Worm (Caenorhabditis elegans) whole organism, L1 larva: ENCODE results near the gene Y39A1A.2.

Experiments
- C34B4.2 ChIP-seq: sonication (generic microtip); optimal IDR thresholded peaks from 2 replicates; lab custom pipeline; 2017; ENCODE audit warnings: mild to moderate bottlenecking, missing genetic modification characterization, missing compliant biosample characterization
- Y116A8C.19 ChIP-seq: sonication (generic microtip); optimal IDR thresholded peaks from 2 replicates; lab custom pipeline; 2016; ENCODE audit warnings: missing compliant biosample characterization, missing genetic modification characterization, borderline replicate concordance
- alr-1 ChIP-seq: fragments of 200-800 bp; sonication (Bioruptor generic); optimal IDR thresholded peaks from 2 replicates; lab custom pipeline; 2018; ENCODE audit warnings: borderline replicate concordance, mild to moderate bottlenecking, missing genetic modification characterization, missing compliant biosample characterization
- ceh-8 ChIP-seq: fragments of 200-800 bp; sonication (Bioruptor generic); optimal IDR thresholded peaks from 2 replicates; lab custom pipeline; 2018; ENCODE audit warnings: mild to moderate bottlenecking, missing genetic modification characterization, moderate library complexity, missing compliant biosample characterization
- ceh-82 ChIP-seq, 3 experiments: fragments of 150-350 bp in 1 of 3; sonication (generic microtip) in 2 of 3; optimal IDR thresholded peaks; 2 replicates each; lab custom pipeline; 2014 to 2017; ENCODE audit warnings: missing biosample characterization in 3 of 3, missing genetic modification characterization in 3 of 3
- ceh-88 ChIP-seq: fragments of 200-800 bp; sonication (Bioruptor generic); IDR thresholded peaks from 2 replicates; pipeline ENCODE4 v1.3.6; 2022; ENCODE audit warnings: missing genetic modification characterization, missing compliant biosample characterization
- ces-1 ChIP-seq: fragments of 150-350 bp; optimal IDR thresholded peaks from 2 replicates; lab custom pipeline; 2014; ENCODE audit warnings: missing biosample characterization, missing genetic modification reagents, missing genetic modification characterization
- dpl-1 ChIP-seq, 3 experiments: fragments of 150-350 bp in 2 of 3; sonication (generic microtip) in 1 of 3; optimal IDR thresholded peaks; 2 replicates each; lab custom pipeline; 2014 to 2017; ENCODE audit warnings: missing biosample characterization in 3 of 3, missing genetic modification characterization in 3 of 3, missing genetic modification reagents in 3 of 3
- dsc-1 ChIP-seq: sonication (generic microtip); optimal IDR thresholded peaks from 2 replicates; lab custom pipeline; 2016; ENCODE audit warnings: mild to moderate bottlenecking, missing genetic modification characterization, missing compliant biosample characterization
- efl-1 ChIP-seq, 4 experiments: fragments of 150-350 bp; optimal IDR thresholded peaks in 3 of 4; peaks in 1 of 4; 1 replicate in 1 of 4; 2 replicates in 3 of 4; lab custom pipeline; 2014; ENCODE audit warnings: missing biosample characterization in 2 of 4, missing genetic modification characterization in 2 of 4, missing genetic modification reagents in 2 of 4
- efl-3 ChIP-seq: fragments of 200-800 bp; sonication (Bioruptor generic); optimal IDR thresholded peaks from 2 replicates; lab custom pipeline; 2018; ENCODE audit warnings: mild to moderate bottlenecking, missing genetic modification characterization, missing compliant biosample characterization
- egl-13 ChIP-seq: sonication (generic microtip); optimal IDR thresholded peaks from 2 replicates; lab custom pipeline; 2016; ENCODE audit warnings: missing genotype, missing genetic modification reagents, missing genetic modification characterization, missing compliant biosample characterization
- elt-2 ChIP-seq: sonication (generic microtip); optimal IDR thresholded peaks from 2 replicates; lab custom pipeline; 2016; ENCODE audit warnings: missing genetic modification characterization, mild to moderate bottlenecking, inconsistent platforms, missing compliant biosample characterization, missing genetic modification reagents
- fkh-10 ChIP-seq: sonication (generic microtip); optimal IDR thresholded peaks from 2 replicates; lab custom pipeline; 2017; ENCODE audit warnings: missing biosample characterization, missing genetic modification reagents, missing genetic modification characterization
- fkh-4 ChIP-seq: sonication (generic microtip); optimal IDR thresholded peaks from 2 replicates; lab custom pipeline; 2016; ENCODE audit warnings: missing compliant biosample characterization, missing genetic modification characterization, borderline replicate concordance
- fkh-8 ChIP-seq: sonication (generic microtip); optimal IDR thresholded peaks from 2 replicates; lab custom pipeline; 2016; ENCODE audit warnings: mild to moderate bottlenecking, missing genetic modification characterization, missing compliant biosample characterization
- grh-1 ChIP-seq: fragments of 200-800 bp; sonication (Bioruptor generic); IDR thresholded peaks from 2 replicates; pipeline ENCODE4 v1.3.6; 2022; ENCODE audit warnings: missing genetic modification reagents, missing genetic modification characterization, missing compliant biosample characterization
- hlh-17 ChIP-seq: fragments of 200-800 bp; sonication (Bioruptor generic); optimal IDR thresholded peaks from 2 replicates; lab custom pipeline; 2018; ENCODE audit warnings: missing genetic modification characterization, mild to moderate bottlenecking, missing compliant biosample characterization, moderate library complexity, borderline replicate concordance
- irx-1 ChIP-seq: sonication (generic microtip); optimal IDR thresholded peaks from 2 replicates; lab custom pipeline; 2016; ENCODE audit warnings: missing genetic modification characterization, missing compliant biosample characterization
- isw-1 ChIP-seq: fragments of 200-800 bp; sonication (Bioruptor generic); IDR thresholded peaks from 2 replicates; pipeline ENCODE4 v1.3.6; 2022; ENCODE audit warnings: missing genetic modification characterization, missing compliant biosample characterization
- jun-1 ChIP-seq: fragments of 150-350 bp; optimal IDR thresholded peaks from 2 replicates; lab custom pipeline; 2014; ENCODE audit warnings: missing biosample characterization, missing genetic modification reagents, missing genetic modification characterization
- lin-13 ChIP-seq: fragments of 150-350 bp; optimal IDR thresholded peaks from 2 replicates; lab custom pipeline; 2014; ENCODE audit warnings: missing biosample characterization, missing genetic modification reagents, missing genetic modification characterization
- lin-14 ChIP-seq: fragments of 200-800 bp; sonication (Bioruptor generic); optimal IDR thresholded peaks from 2 replicates; lab custom pipeline; 2018; ENCODE audit warnings: mild to moderate bottlenecking, missing genetic modification characterization, moderate library complexity, missing compliant biosample characterization
- lin-35 ChIP-seq, 2 experiments: fragments of 150-350 bp; optimal IDR thresholded peaks; 2 replicates each; lab custom pipeline; 2014; ENCODE audit warnings: missing biosample characterization in 2 of 2, missing genetic modification characterization in 2 of 2, missing genetic modification reagents in 2 of 2
- lin-39 ChIP-seq: fragments of 150-350 bp; optimal IDR thresholded peaks from 2 replicates; lab custom pipeline; 2014; ENCODE audit warnings: missing biosample characterization, missing genetic modification reagents, missing genetic modification characterization
- lsy-2 ChIP-seq, 2 experiments: fragments of 150-350 bp; optimal IDR thresholded peaks; 2 replicates each; lab custom pipeline; 2014; ENCODE audit warnings: missing biosample characterization in 2 of 2, missing genetic modification characterization in 2 of 2
- nhr-20 ChIP-seq: sonication (generic microtip); optimal IDR thresholded peaks from 2 replicates; lab custom pipeline; 2016; ENCODE audit warnings: mild to moderate bottlenecking, missing genetic modification characterization, missing compliant biosample characterization
- nhr-28 ChIP-seq: fragments of 150-350 bp; optimal IDR thresholded peaks from 2 replicates; lab custom pipeline; 2014; ENCODE audit warnings: missing biosample characterization, missing genetic modification characterization
- nhr-47 ChIP-seq: sonication (generic microtip); optimal IDR thresholded peaks from 2 replicates; lab custom pipeline; 2016; ENCODE audit warnings: mild to moderate bottlenecking, missing genetic modification characterization, moderate library complexity, missing compliant biosample characterization
- nhr-71 ChIP-seq: sonication (generic microtip); optimal IDR thresholded peaks from 2 replicates; lab custom pipeline; 2016; ENCODE audit warnings: mild to moderate bottlenecking, missing genetic modification characterization, moderate library complexity, missing compliant biosample characterization
- nhr-77 ChIP-seq: fragments of 150-350 bp; optimal IDR thresholded peaks from 2 replicates; lab custom pipeline; 2014; ENCODE audit warnings: missing biosample characterization, missing genetic modification characterization
- nhr-85 ChIP-seq: sonication (generic microtip); peaks from one replicate; lab custom pipeline; 2016; ENCODE audit warnings: missing genetic modification characterization, inconsistent platforms, missing compliant biosample characterization
- pax-3 ChIP-seq: fragments of 200-800 bp; sonication (Bioruptor generic); optimal IDR thresholded peaks from 2 replicates; lab custom pipeline; 2018; ENCODE audit warnings: mild to moderate bottlenecking, missing genetic modification characterization, moderate library complexity, missing compliant biosample characterization
- rnt-1 ChIP-seq: sonication (generic microtip); optimal IDR thresholded peaks from 2 replicates; lab custom pipeline; 2016; ENCODE audit warnings: mild to moderate bottlenecking, missing genetic modification characterization, moderate library complexity, missing compliant biosample characterization
- snu-23 ChIP-seq: sonication (generic microtip); optimal IDR thresholded peaks from 2 replicates; lab custom pipeline; 2016; ENCODE audit warnings: missing genetic modification characterization, missing compliant biosample characterization
- sptf-1 ChIP-seq: fragments of 150-350 bp; optimal IDR thresholded peaks from 2 replicates; lab custom pipeline; 2014; ENCODE audit warnings: missing biosample characterization, missing genetic modification characterization
- swsn-7 ChIP-seq: sonication (generic microtip); optimal IDR thresholded peaks from 2 replicates; lab custom pipeline; 2016; ENCODE audit warnings: missing genetic modification characterization, missing compliant biosample characterization
- tbx-2 ChIP-seq: sonication (generic microtip); optimal IDR thresholded peaks from 2 replicates; lab custom pipeline; 2016; ENCODE audit warnings: missing genetic modification characterization, missing compliant biosample characterization
- unc-130 ChIP-seq: fragments of 150-350 bp; optimal IDR thresholded peaks from 2 replicates; lab custom pipeline; 2017; ENCODE audit warnings: missing biosample characterization, missing genetic modification characterization, inconsistent platforms
- unc-30 ChIP-seq: sonication (generic microtip); optimal IDR thresholded peaks from 2 replicates; lab custom pipeline; 2017; ENCODE audit warnings: missing biosample characterization, missing genetic modification characterization
- unc-62 ChIP-seq: fragments of 150-350 bp; optimal IDR thresholded peaks from 2 replicates; lab custom pipeline; 2014; ENCODE audit warnings: missing biosample characterization, missing genetic modification reagents, missing genetic modification characterization
- vab-15 ChIP-seq: sonication (generic microtip); optimal IDR thresholded peaks from 2 replicates; lab custom pipeline; 2017; ENCODE audit warnings: missing genotype, mild to moderate bottlenecking, missing genetic modification characterization, missing compliant biosample characterization
- xbp-1 ChIP-seq: sonication (generic microtip); optimal IDR thresholded peaks from 2 replicates; lab custom pipeline; 2016; ENCODE audit warnings: missing genetic modification characterization, missing compliant biosample characterization
- zip-4 ChIP-seq: fragments of 200-800 bp; sonication (Bioruptor generic); optimal IDR thresholded peaks from 2 replicates; lab custom pipeline; 2018; ENCODE audit warnings: mild to moderate bottlenecking, missing genetic modification characterization, moderate library complexity, missing compliant biosample characterization
- ztf-11 ChIP-seq, 2 experiments: sonication (generic microtip); optimal IDR thresholded peaks; 2 replicates each; lab custom pipeline; 2016 to 2017; ENCODE audit warnings: missing genetic modification characterization in 2 of 2, missing biosample characterization in 1 of 2, missing compliant biosample characterization in 1 of 2

Gene Y39A1A.2

DNA sequence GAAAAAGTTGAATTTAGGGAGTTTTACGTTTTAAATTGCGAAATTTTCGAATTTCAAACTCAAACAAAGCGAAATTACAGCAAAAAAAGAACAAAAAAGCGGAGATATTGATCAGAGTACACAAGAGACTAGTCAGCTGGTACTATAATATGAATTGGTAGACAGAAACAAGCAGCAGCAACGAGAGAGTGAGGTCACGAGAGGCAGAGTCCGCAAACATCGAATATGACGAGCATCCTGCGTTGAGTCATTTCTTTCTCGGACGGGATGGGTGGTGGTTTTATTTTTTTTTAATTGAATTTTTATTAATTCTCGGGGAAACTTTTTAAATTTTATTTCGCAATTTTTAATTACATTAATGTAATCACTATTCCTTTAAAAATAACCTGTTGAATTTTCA lies 3.7 kb downstream of the Y39A1A.2 start (continued):
- TF ChIP-seq xbp-1 (tag; lab: Kevin White, UChicago) (peak; percentile 62), fkh-10 (GFP tag; lab: Kevin White, UChicago) (no peak), lin-39 (peak; percentile 52), pax-3 (tag; lab: Kevin White, UChicago) (no peak), egl-13 (tag; lab: Kevin White, UChicago) (peak; percentile 40), elt-2 (tag; lab: Kevin White, UChicago) (peak; percentile 31), sptf-1 (no peak), fkh-8 (tag; lab: Kevin White, UChicago) (peak; percentile 77), unc-62 (no peak), Y116A8C.19 (no peak), unc-30 (tag; lab: Kevin White, UChicago) (no peak), nhr-85 (peak; percentile 83), ceh-8 (GFP tag; lab: Kevin White, UChicago) (peak; percentile 3), jun-1 (tag; lab: Kevin White, UChicago) (peak; percentile 46), ceh-82 (tag; optimal IDR thresholded peaks at IDR 0.05; lab: Kevin White, UChicago) (peak; percentile 19 to 61 (median 38)), zip-4 (GFP tag; lab: Kevin White, UChicago) (no peak), efl-1 (optimal IDR thresholded peaks at IDR 0.05; lab: Kevin White, UChicago) (peak; percentile 71 to 73), efl-1 (GFP tag; optimal IDR thresholded peaks at IDR 0.05 in 1 of 2; lab: Kevin White, UChicago) (peak; percentile 74 to 97), ceh-88 (GFP tag; lab: Robert Waterston, UW) (no peak), nhr-20 (tag; lab: Kevin White, UChicago) (peak; percentile 85), efl-3 (GFP tag; lab: Kevin White, UChicago) (no peak), lsy-2 (tag; optimal IDR thresholded peaks at IDR 0.05; lab: Kevin White, UChicago) (peak; percentile 78 to 85), ztf-11 (tag; optimal IDR thresholded peaks at IDR 0.05; lab: Kevin White, UChicago) (peak in 1 of 2 experiments; percentile 26), irx-1 (peak; percentile 46), hlh-17 (GFP tag; lab: Kevin White, UChicago) (no peak), vab-15 (tag; lab: Kevin White, UChicago) (peak; percentile 13), snu-23 (GFP tag; lab: Kevin White, UChicago) (peak; percentile 89), dpl-1 (GFP tag; optimal IDR thresholded peaks at IDR 0.05; lab: Kevin White, UChicago) (peak; percentile 52 to 79 (median 74)), dsc-1 (tag; lab: Kevin White, UChicago) (peak; percentile 41), rnt-1 (tag; lab: Kevin White, UChicago) (no peak), grh-1 (GFP tag; lab: Robert Waterston, UW) (no peak)

DNA sequence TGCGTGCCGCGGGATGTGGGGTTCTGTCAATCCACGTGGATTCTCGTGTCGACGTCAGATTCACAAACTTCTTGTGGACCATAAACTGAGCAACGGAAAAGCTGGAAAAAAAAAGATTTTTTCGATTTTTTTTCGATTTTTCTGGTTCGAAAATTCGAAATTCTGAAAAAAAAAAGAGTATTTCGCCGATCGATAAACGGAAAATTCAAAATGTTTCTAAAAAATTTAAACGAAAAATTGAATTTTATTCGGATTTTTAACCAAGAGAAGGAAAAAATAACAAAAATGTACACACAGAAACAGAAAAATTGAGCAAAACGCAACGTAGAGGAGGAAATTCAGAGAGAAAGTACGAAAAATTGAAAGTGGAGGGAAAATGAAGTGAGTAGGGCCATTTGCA lies 7.0 kb downstream of the Y39A1A.2 start, which contains the start of gene Y39A1A.3:
TSS of gene Y39A1A.3 (minus strand) at position 101 of the 400 bp plus-strand sequence.
- TF ChIP-seq ztf-11 (tag; optimal IDR thresholded peaks at IDR 0.05; lab: Kevin White, UChicago) (no peak), C34B4.2 (no peak), ces-1 (GFP tag; lab: Kevin White, UChicago) (no peak), alr-1 (tag; lab: Kevin White, UChicago) (no peak), nhr-77 (no peak), nhr-71 (tag; lab: Kevin White, UChicago) (no peak), nhr-47 (no peak), rnt-1 (tag; lab: Kevin White, UChicago) (no peak), tbx-2 (tag; lab: Kevin White, UChicago) (no peak), unc-130 (tag; lab: Kevin White, UChicago) (no peak), fkh-4 (no peak), efl-3 (GFP tag; lab: Kevin White, UChicago) (no peak), isw-1 (GFP tag; lab: Robert Waterston, UW) (no peak), swsn-7 (tag; lab: Kevin White, UChicago) (no peak), lin-13 (no peak), ceh-82 (tag; optimal IDR thresholded peaks at IDR 0.05; lab: Kevin White, UChicago) (no peak), lin-14 (no peak), ceh-8 (GFP tag; lab: Kevin White, UChicago) (no peak), lin-35 (GFP tag; optimal IDR thresholded peaks at IDR 0.05; lab: Kevin White, UChicago) (no peak), nhr-28 (tag; lab: Kevin White, UChicago) (no peak)
- TF ChIP-seq, all 84 proteins: peak for 0
